Worm (Caenorhabditis elegans): Measurements from ENCODE around the gene R10E4.6.

- TF ChIP-seq nhr-77 (tag; optimal IDR thresholded peaks at IDR 0.05) = no peak
- no peak for TF ChIP-seq aly-2 (tag; optimal IDR thresholded peaks at IDR 0.05)
- no peak for TF ChIP-seq unc-62 (GFP tag; optimal IDR thresholded peaks at IDR 0.05)
- TF ChIP-seq lin-13 (GFP tag; optimal IDR thresholded peaks at IDR 0.05) = no peak
- TF ChIP-seq fos-1 (tag; optimal IDR thresholded peaks at IDR 0.05) = peak; percentile 33
- TF ChIP-seq ama-1 (optimal IDR thresholded peaks at IDR 0.05) = no peak
- no peak for TF ChIP-seq ceh-82 (tag; optimal IDR thresholded peaks at IDR 0.05)
- no peak for TF ChIP-seq unc-39 (tag; optimal IDR thresholded peaks at IDR 0.05)
- TF ChIP-seq peb-1 (tag; optimal IDR thresholded peaks at IDR 0.05) = no peak
- no peak for TF ChIP-seq nhr-12 (tag; optimal IDR thresholded peaks at IDR 0.05)
- TF ChIP-seq ztf-1 (GFP tag; conservative IDR thresholded peaks at IDR 0.05) = no peak
- TF ChIP-seq nhr-23 (tag; optimal IDR thresholded peaks at IDR 0.05) = no peak
Observed at ce11 chrIII:4328208-4328987, 35.2 kb downstream of the R10E4.6 start.
